Fruit fly (Drosophila melanogaster): Measurements from ENCODE around the gene CG33635.

- TF ChIP-seq CG9948 (tag; optimal IDR thresholded peaks at IDR 0.05) = no peak
- TF ChIP-seq CG34367 (tag; optimal IDR thresholded peaks at IDR 0.05) = no peak
- no peak for TF ChIP-seq gl (tag; optimal IDR thresholded peaks at IDR 0.05)
- TF ChIP-seq CG8159 (tag; optimal IDR thresholded peaks at IDR 0.05) = no peak
- TF ChIP-seq CG4496 (GFP tag; IDR thresholded peaks at IDR 0.05) = no peak
- no peak for TF ChIP-seq CG14655 (GFP tag; optimal IDR thresholded peaks at IDR 0.05)
Measured at dm6 chr2L:117750-118149, 40.7 kb downstream of the CG33635 start.
